Fruit fly (Drosophila melanogaster): ENCODE measurements around the gene sob.

DNA sequence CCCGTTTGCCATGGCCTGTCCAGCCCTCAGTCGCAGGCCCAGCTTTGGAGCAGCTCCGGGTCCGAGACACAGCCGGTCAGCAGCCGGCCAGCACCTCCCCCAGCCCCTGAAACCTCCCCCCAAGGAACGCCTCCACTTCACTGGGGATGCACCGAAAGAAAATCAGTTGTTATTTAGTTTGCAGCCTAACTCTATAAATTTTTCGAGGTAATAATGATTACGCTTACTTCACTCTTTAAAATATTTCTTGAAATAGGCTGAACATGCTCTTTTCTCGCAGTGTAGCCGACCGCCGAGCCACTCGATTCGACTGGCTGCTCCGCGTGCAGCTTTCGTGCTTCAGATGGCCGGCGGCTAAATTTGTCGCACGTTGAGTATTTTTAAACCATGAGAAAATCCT is 16.6 kb upstream of the sob start:
- no peak for TF ChIP-seq pan (optimal IDR thresholded peaks at IDR 0.05)
- no peak for TF ChIP-seq Hr83 (GFP tag; optimal IDR thresholded peaks at IDR 0.05; ENCODE audit: poor library complexity, severe bottlenecking)
- TF ChIP-seq Rel (GFP tag; optimal IDR thresholded peaks at IDR 0.05) = no peak
- no peak for TF ChIP-seq Rel (tag; optimal IDR thresholded peaks at IDR 0.05)

All from whole organism, wandering third instar larva.